Worm (Caenorhabditis elegans): ENCODE measurements around the gene heh-1.

Gene heh-1

DNA sequence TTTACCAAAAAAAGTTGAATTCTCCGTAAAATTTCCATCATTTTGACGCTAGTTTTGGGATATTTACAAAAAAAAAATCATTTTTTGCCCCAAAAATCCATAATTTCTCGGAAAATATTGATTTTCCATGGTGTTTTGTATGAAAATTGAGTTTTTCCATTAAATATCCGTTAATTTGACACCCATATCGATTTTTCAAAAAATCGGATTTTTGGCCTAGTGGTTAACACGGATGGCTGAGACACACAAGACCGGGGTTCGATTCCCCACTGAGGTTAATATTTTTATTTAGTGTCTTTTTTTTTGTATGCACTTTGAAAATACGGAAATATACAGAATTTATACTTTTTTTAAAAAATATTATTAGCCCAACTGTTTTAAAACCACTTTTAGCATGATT, 14.1 kb downstream of the heh-1 start (continued):
- TF ChIP-seq madf-5 (GFP tag; IDR thresholded peaks at IDR 0.05), result no peak
- TF ChIP-seq vab-7 (GFP tag; IDR thresholded peaks at IDR 0.05), result no peak

DNA sequence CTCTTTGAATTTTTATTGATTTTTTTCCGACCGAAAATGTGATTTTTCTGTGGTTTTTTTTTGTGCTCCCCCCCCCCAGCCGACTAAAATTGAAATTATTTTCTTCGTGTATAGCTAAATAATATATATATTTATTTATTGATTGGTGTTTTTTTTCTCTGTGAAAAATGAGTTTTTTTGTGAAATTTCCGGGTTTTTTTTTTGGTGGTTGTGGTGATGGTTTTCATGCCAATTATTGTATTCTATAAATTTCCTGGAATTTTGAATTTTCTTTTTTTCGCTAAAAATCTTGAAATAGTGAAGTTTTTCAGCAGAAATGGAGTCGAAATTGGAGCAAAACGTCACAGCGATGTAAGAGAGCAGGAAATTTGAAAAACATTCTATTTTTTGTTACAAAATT, 15.9 kb downstream of the heh-1 start, which contains the start of gene lmtr-5:
Gene lmtr-5, plus strand, starts transcription at position 301 of the 400 bp plus-strand sequence.
- TF ChIP-seq zag-1 (tag; optimal IDR thresholded peaks at IDR 0.05) (no peak), ces-1 (GFP tag; optimal IDR thresholded peaks at IDR 0.05) (no peak)

DNA sequence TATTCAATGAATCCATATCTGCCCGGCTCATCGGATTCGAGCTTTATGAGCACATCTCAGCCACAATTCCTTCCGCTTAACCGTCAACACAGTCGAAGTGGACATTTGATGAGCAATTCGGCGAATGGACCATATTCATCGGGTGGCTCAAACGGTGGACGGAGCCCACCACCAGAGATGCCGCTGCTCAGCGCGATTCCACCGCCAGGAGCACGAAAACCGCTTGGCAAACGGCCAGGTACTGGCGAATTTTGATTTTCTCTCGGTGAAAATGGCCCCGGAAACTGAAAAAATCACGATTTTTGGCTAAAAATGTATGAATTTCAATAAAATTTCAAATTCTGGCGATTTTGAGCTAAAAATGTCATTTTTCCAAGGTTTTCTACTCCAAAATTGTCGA, 19.5 kb downstream of the heh-1 start:
- no peak for TF ChIP-seq D1046.2 (GFP tag; IDR thresholded peaks at IDR 0.05)
- peak; percentile 61 for TF ChIP-seq set-16 (GFP tag; IDR thresholded peaks at IDR 0.05)

DNA sequence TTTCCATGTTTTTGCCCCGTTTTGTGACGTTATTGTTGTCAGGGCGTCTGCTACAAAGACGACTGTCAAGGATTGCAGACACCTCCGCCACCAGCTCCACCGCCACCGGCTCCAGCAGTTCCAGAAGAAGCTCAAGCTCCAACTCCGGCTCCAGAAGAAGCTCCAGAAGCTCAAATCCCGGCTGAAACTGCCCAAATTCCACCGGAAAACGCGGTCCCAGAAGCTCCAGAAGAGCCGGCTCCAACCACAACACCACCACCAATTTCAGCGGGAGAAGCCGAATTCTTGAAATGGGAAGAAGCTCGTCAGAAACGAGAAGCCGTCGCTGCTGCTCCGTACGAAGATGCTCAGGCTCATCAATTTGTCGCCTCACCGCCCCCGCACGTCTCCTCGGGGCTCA, 22.5 kb downstream of the heh-1 start:
- TF ChIP-seq hif-1 (tag; optimal IDR thresholded peaks at IDR 0.05) (no peak), ZK546.5 (tag; optimal IDR thresholded peaks at IDR 0.05) (no peak), nhr-11 (tag; optimal IDR thresholded peaks at IDR 0.05) (no peak), set-16 (GFP tag; IDR thresholded peaks at IDR 0.05) (peak; percentile 90), T26A8.4 (GFP tag; IDR thresholded peaks at IDR 0.05) (no peak)

DNA sequence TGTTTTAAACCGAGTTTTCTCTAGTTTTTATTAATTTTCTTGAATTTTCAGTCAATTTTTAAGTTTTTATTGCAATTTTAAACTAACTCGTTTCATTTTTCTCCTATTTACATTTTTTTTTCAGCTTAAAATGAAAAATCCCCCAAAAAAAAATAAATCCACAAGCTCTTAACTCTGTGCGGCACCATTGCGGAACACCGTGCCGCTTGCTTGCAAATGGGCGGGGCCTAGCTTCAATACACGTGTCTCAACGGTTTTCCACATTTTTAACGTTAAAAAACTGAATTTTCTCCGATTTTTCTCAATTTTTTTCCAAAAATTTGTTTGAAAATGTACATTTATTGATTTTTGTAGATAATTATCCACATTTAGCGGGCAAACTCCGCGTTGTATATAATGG, 24.3 kb downstream of the heh-1 start, which contains the start of gene R148.3:
Gene R148.3, plus strand, starts transcription at position 347 of the 400 bp plus-strand sequence.
- TF ChIP-seq nhr-10 (tag; optimal IDR thresholded peaks at IDR 0.05) (no peak), duxl-1 (tag; optimal IDR thresholded peaks at IDR 0.05; ENCODE audit: poor library complexity) (peak; percentile 42), snpc-4 (tag; optimal IDR thresholded peaks at IDR 0.05) (no peak), hif-1 (tag; optimal IDR thresholded peaks at IDR 0.05) (peak in 1 of 2 experiments; percentile 27), hlh-11 (tag; optimal IDR thresholded peaks at IDR 0.05) (peak; percentile 15), spr-1 (tag; optimal IDR thresholded peaks at IDR 0.05) (peak; percentile 22), lin-13 (GFP tag; optimal IDR thresholded peaks at IDR 0.05) (peak; percentile 50), hmg-1.1 (GFP tag; IDR thresholded peaks at IDR 0.05) (peak; percentile 53; the same call in 1 of the 2 replicates), lin-38 (GFP tag; IDR thresholded peaks at IDR 0.05) (peak; percentile 68), mep-1 (tag; optimal IDR thresholded peaks at IDR 0.05) (peak; percentile 69), pha-4 (GFP tag; IDR thresholded peaks at IDR 0.05) (peak; percentile 53; the same call in 1 of the 2 replicates), pha-4 (tag; optimal IDR thresholded peaks at IDR 0.05) (no peak), unc-130 (GFP tag; optimal IDR thresholded peaks at IDR 0.05) (peak; percentile 59), ces-1 (GFP tag; optimal IDR thresholded peaks at IDR 0.05) (no peak), lsy-2 (tag; optimal IDR thresholded peaks at IDR 0.05) (peak in 1 of 2 experiments; percentile 49), nhr-102 (tag; optimal IDR thresholded peaks at IDR 0.05) (peak; percentile 8), aha-1 (tag) (peak; percentile 84), daf-8 (GFP tag; IDR thresholded peaks at IDR 0.05) (no peak), set-16 (GFP tag; IDR thresholded peaks at IDR 0.05) (no peak), nhr-77 (tag; optimal IDR thresholded peaks at IDR 0.05) (no peak), cey-2 (tag; optimal IDR thresholded peaks at IDR 0.05; ENCODE audit: borderline replicate concordance, insufficient read depth) (no peak), zip-2 (tag; optimal IDR thresholded peaks at IDR 0.05) (no peak), mdl-1 (tag; optimal IDR thresholded peaks at IDR 0.05) (peak; percentile 69 to 83), dve-1 (tag; optimal IDR thresholded peaks at IDR 0.05; ENCODE audit: insufficient read depth) (peak; percentile 29), nhr-48 (tag; optimal IDR thresholded peaks at IDR 0.05) (peak; percentile 1), mxl-3 (GFP tag; optimal IDR thresholded peaks at IDR 0.05) (peak; percentile 92), hlh-30 (tag; optimal IDR thresholded peaks at IDR 0.05; ENCODE audit: insufficient read depth) (peak; percentile 64), arid-1 (GFP tag; conservative IDR thresholded peaks at IDR 0.05) (0 out of 2 replicates have a peak, but pooled peaks have one; percentile 40), dpl-1 (GFP tag; optimal IDR thresholded peaks at IDR 0.05) (peak; percentile 38), mes-2 (tag; optimal IDR thresholded peaks at IDR 0.05; ENCODE audit: poor library complexity, severe bottlenecking) (peak; percentile 88)

Data from whole organism, L4 larva.